Worm (Caenorhabditis elegans) whole organism, L4 larva: ENCODE data around the gene ndg-4.

ENCODE experiments used
- D1046.2 ChIP-seq: fragments of 200-800 bp; sonication (Bioruptor generic); IDR thresholded peaks from 2 replicates; pipeline ENCODE4 v1.3.6; 2022; ENCODE audit warnings: missing genetic modification characterization, missing compliant biosample characterization
- F10B5.3 ChIP-seq: sonication (generic microtip); optimal IDR thresholded peaks from 2 replicates; lab custom pipeline; 2016; ENCODE audit warnings: mild to moderate bottlenecking, missing genetic modification characterization, missing compliant biosample characterization
- F44E2.7 ChIP-seq: fragments of 200-800 bp; sonication (Bioruptor generic); IDR thresholded peaks from 2 replicates; pipeline ENCODE4 v2.1.2; 2022; ENCODE audit warnings: missing genetic modification characterization, missing compliant biosample characterization
- T20F7.1 ChIP-seq: fragments of 200-800 bp; sonication (Bioruptor generic); optimal IDR thresholded peaks from 2 replicates; lab custom pipeline; 2018; ENCODE audit warnings: mild to moderate bottlenecking, missing genetic modification characterization, missing compliant biosample characterization
- Y48G9A.11 ChIP-seq: fragments of 200-800 bp; sonication (Bioruptor generic); IDR thresholded peaks from 2 replicates; pipeline ENCODE4 v1.3.6; 2022; ENCODE audit warnings: missing genetic modification reagents, missing genetic modification characterization, missing compliant biosample characterization
- ZK546.5 ChIP-seq, 2 experiments: sonication (generic microtip); optimal IDR thresholded peaks; 2 replicates each; lab custom pipeline; 2017; ENCODE audit warnings: missing biosample characterization in 2 of 2, missing genetic modification characterization in 2 of 2
- aha-1 ChIP-seq: fragments of 150-350 bp; peaks from one replicate; lab custom pipeline; 2014; ENCODE audit warnings: missing biosample characterization, missing genetic modification characterization
- attf-4 ChIP-seq: sonication (generic microtip); optimal IDR thresholded peaks from 3 replicates; lab custom pipeline; 2017; ENCODE audit warnings: missing biosample characterization, missing genetic modification characterization
- daf-16 ChIP-seq, 3 experiments: sonication (generic microtip); optimal IDR thresholded peaks; 2 replicates each; lab custom pipeline; 2016 to 2017; ENCODE audit warnings: missing genetic modification characterization in 3 of 3, missing genetic modification reagents in 3 of 3, mild to moderate bottlenecking in 2 of 3, missing compliant biosample characterization in 2 of 3, missing biosample characterization in 1 of 3, moderate library complexity in 1 of 3
- dmd-6 ChIP-seq: fragments of 200-800 bp; sonication (Bioruptor generic); IDR thresholded peaks from 2 replicates; pipeline ENCODE4 v1.3.6; 2022; ENCODE audit warnings: missing genetic modification reagents, missing genetic modification characterization, missing compliant biosample characterization
- duxl-1 ChIP-seq: sonication (generic microtip); optimal IDR thresholded peaks from 2 replicates; lab custom pipeline; 2016; ENCODE audit warnings: mild to moderate bottlenecking, missing genetic modification characterization, moderate library complexity, missing compliant biosample characterization; ENCODE audit not compliant: poor library complexity
- dve-1 ChIP-seq: sonication (generic microtip); optimal IDR thresholded peaks from 2 replicates; lab custom pipeline; 2017; ENCODE audit warnings: antibody characterized with exemption, mild to moderate bottlenecking, missing genetic modification characterization, missing compliant biosample characterization; ENCODE audit not compliant: insufficient read depth
- egl-43 ChIP-seq: fragments of 200-800 bp; sonication (Bioruptor generic); IDR thresholded peaks from 2 replicates; pipeline ENCODE4 v1.3.6; 2022; ENCODE audit warnings: missing genetic modification reagents, missing genetic modification characterization, missing compliant biosample characterization
- hlh-11 ChIP-seq: fragments of 200-800 bp; sonication (Bioruptor generic); optimal IDR thresholded peaks from 2 replicates; lab custom pipeline; 2018; ENCODE audit warnings: mild to moderate bottlenecking, missing genetic modification characterization, missing compliant biosample characterization
- hlh-30 ChIP-seq: sonication (generic microtip); optimal IDR thresholded peaks from 2 replicates; lab custom pipeline; 2017; ENCODE audit warnings: antibody characterized with exemption, mild to moderate bottlenecking, missing genetic modification characterization, missing compliant biosample characterization; ENCODE audit not compliant: insufficient read depth
- lim-7 ChIP-seq: fragments of 200-800 bp; sonication (Bioruptor generic); IDR thresholded peaks from 2 replicates; pipeline ENCODE4 v1.3.6; 2022; ENCODE audit warnings: missing genetic modification characterization, missing compliant biosample characterization
- lin-1 ChIP-seq: fragments of 200-800 bp; sonication (Bioruptor generic); IDR thresholded peaks from 2 replicates; pipeline ENCODE4 v1.3.6; 2022; ENCODE audit warnings: missing genetic modification reagents, missing genetic modification characterization, missing compliant biosample characterization
- lin-38 ChIP-seq: fragments of 200-800 bp; sonication (Bioruptor generic); IDR thresholded peaks from 2 replicates; pipeline ENCODE4 v1.3.6; 2022; ENCODE audit warnings: missing genetic modification reagents, missing genetic modification characterization, missing compliant biosample characterization
- lin-39 ChIP-seq: fragments of 150-350 bp; optimal IDR thresholded peaks from 2 replicates; lab custom pipeline; 2014; ENCODE audit warnings: missing biosample characterization, missing genetic modification reagents, missing genetic modification characterization
- lsy-2 ChIP-seq, 2 experiments: fragments of 150-350 bp in 1 of 2; sonication (generic microtip) in 1 of 2; optimal IDR thresholded peaks; 2 replicates each; lab custom pipeline; 2014 to 2017; ENCODE audit warnings: missing biosample characterization in 2 of 2, missing genetic modification characterization in 2 of 2
- madf-9 ChIP-seq: fragments of 200-800 bp; sonication (Bioruptor generic); conservative IDR thresholded peaks from 2 replicates; pipeline ENCODE4 v1.3.6; 2022; ENCODE audit warnings: missing genetic modification reagents, missing genetic modification characterization, missing compliant biosample characterization
- mdl-1 ChIP-seq, 2 experiments: fragments of 150-350 bp in 1 of 2; sonication (generic microtip) in 1 of 2; optimal IDR thresholded peaks; 2 replicates each; lab custom pipeline; 2014 to 2017; ENCODE audit warnings: missing biosample characterization in 2 of 2, missing genetic modification characterization in 2 of 2
- mep-1 ChIP-seq: fragments of 150-350 bp; sonication (generic microtip); optimal IDR thresholded peaks from 3 replicates; lab custom pipeline; 2014; ENCODE audit warnings: missing biosample characterization, missing genetic modification characterization
- mxl-3 ChIP-seq: fragments of 200-800 bp; sonication (Bioruptor generic); optimal IDR thresholded peaks from 2 replicates; lab custom pipeline; 2018; ENCODE audit warnings: mild to moderate bottlenecking, missing genetic modification characterization, missing compliant biosample characterization
- nhr-10 ChIP-seq: fragments of 150-350 bp; optimal IDR thresholded peaks from 2 replicates; lab custom pipeline; 2014; ENCODE audit warnings: missing biosample characterization, missing genetic modification characterization
- nhr-25 ChIP-seq: sonication (generic microtip); optimal IDR thresholded peaks from 2 replicates; lab custom pipeline; 2017; ENCODE audit warnings: missing genetic modification characterization, mild to moderate bottlenecking, missing compliant biosample characterization, antibody characterized with exemption, moderate library complexity, borderline replicate concordance; ENCODE audit not compliant: insufficient read depth
- nhr-28 ChIP-seq: fragments of 150-350 bp; optimal IDR thresholded peaks from 2 replicates; lab custom pipeline; 2014; ENCODE audit warnings: missing biosample characterization, missing genetic modification characterization
- nhr-48 ChIP-seq: sonication (generic microtip); optimal IDR thresholded peaks from 2 replicates; lab custom pipeline; 2016; ENCODE audit warnings: mild to moderate bottlenecking, missing genetic modification characterization, missing compliant biosample characterization
- nhr-77 ChIP-seq: fragments of 150-350 bp; optimal IDR thresholded peaks from 2 replicates; lab custom pipeline; 2014; ENCODE audit warnings: missing biosample characterization, missing genetic modification characterization
- pqm-1 ChIP-seq: sonication (generic microtip); optimal IDR thresholded peaks from 2 replicates; lab custom pipeline; 2017; ENCODE audit warnings: missing biosample characterization, missing genetic modification characterization
- saeg-2 ChIP-seq: fragments of 200-800 bp; sonication (Bioruptor generic); IDR thresholded peaks from 2 replicates; pipeline ENCODE4 v1.3.6; 2022; ENCODE audit warnings: missing genetic modification reagents, missing genetic modification characterization, missing compliant biosample characterization
- skn-1 ChIP-seq: fragments of 150-350 bp; optimal IDR thresholded peaks from 2 replicates; lab custom pipeline; 2014; ENCODE audit warnings: missing biosample characterization, missing genetic modification characterization
- vab-7 ChIP-seq: fragments of 200-800 bp; sonication (Bioruptor generic); IDR thresholded peaks from 2 replicates; pipeline ENCODE4 v1.3.6; 2022; ENCODE audit warnings: missing genetic modification reagents, missing genetic modification characterization, missing compliant biosample characterization
- zip-11 ChIP-seq: fragments of 200-800 bp; sonication (Bioruptor generic); IDR thresholded peaks from 2 replicates; pipeline ENCODE4 v1.3.6; 2022; ENCODE audit warnings: missing genetic modification characterization, missing compliant biosample characterization
- zip-2 ChIP-seq: fragments of 150-350 bp; optimal IDR thresholded peaks from 2 replicates; lab custom pipeline; 2014; ENCODE audit warnings: missing biosample characterization, missing genetic modification characterization
- ztf-11 ChIP-seq: fragments of 150-350 bp; optimal IDR thresholded peaks from 2 replicates; lab custom pipeline; 2014; ENCODE audit warnings: missing biosample characterization, missing genetic modification characterization

ndg-4 gene

DNA sequence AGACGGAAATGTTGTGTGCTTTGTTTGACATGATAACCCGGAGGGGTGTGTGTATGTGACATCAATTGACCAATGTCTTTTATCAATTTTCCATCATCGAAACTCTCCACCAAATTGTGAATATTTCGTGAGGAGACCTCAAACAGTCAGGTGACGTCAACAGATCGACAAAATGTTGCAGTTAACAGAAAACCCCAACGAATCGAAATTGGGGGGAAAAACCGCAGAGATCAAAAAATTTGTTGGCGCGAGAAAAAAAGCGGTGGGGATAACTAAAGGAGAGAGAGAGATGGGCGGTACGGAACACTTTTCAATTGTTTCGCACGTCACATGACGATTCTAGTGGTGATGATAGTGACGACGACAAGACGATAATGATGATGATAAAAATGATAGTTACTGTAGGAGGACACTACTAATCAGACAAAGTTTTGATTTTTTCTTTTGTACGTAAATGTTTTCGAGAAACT lies 27.4 kb upstream of the ndg-4 start (continued):
- peak; percentile 82 for TF ChIP-seq dmd-6 (GFP tag; lab: Robert Waterston, UW)
- peak; percentile 92 for TF ChIP-seq aha-1
- TF ChIP-seq madf-9 (GFP tag; lab: Robert Waterston, UW): no peak; the same call in 1 of the 2 replicates
- TF ChIP-seq T20F7.1 (GFP tag; lab: Kevin White, UChicago): peak; percentile 1
- no peak for TF ChIP-seq lim-7 (GFP tag; lab: Robert Waterston, UW)
- TF ChIP-seq zip-2 (tag; lab: Kevin White, UChicago): peak; percentile 22
- TF ChIP-seq F10B5.3 (tag; lab: Kevin White, UChicago): no peak
- TF ChIP-seq F44E2.7: no peak
- no peak for TF ChIP-seq zip-11 (GFP tag; lab: Robert Waterston, UW)
- peak; percentile 77 for TF ChIP-seq nhr-48 (tag; lab: Kevin White, UChicago)
- TF ChIP-seq mxl-3 (GFP tag; lab: Kevin White, UChicago): peak; percentile 77
- TF ChIP-seq lin-1: no peak
- peak; percentile 59 for TF ChIP-seq nhr-77 (tag; lab: Kevin White, UChicago)
- TF ChIP-seq saeg-2 (GFP tag; lab: Robert Waterston, UW): no peak
- TF ChIP-seq vab-7 (GFP tag; lab: Robert Waterston, UW): no peak
- peak in 1 of 2 experiments; percentile 73 for TF ChIP-seq lsy-2 (tag; optimal IDR thresholded peaks at IDR 0.05; lab: Kevin White, UChicago)
- no peak for TF ChIP-seq ZK546.5 (tag; optimal IDR thresholded peaks at IDR 0.05; lab: Kevin White, UChicago)
- TF ChIP-seq D1046.2 (GFP tag; lab: Robert Waterston, UW): no peak
- TF ChIP-seq Y48G9A.11 (GFP tag; lab: Robert Waterston, UW): no peak
- no peak for TF ChIP-seq egl-43
- TF ChIP-seq attf-4 (tag; lab: Kevin White, UChicago): no peak
- no peak for TF ChIP-seq ztf-11 (tag; lab: Kevin White, UChicago)
- TF ChIP-seq, all 104 proteins: peak for 22

DNA sequence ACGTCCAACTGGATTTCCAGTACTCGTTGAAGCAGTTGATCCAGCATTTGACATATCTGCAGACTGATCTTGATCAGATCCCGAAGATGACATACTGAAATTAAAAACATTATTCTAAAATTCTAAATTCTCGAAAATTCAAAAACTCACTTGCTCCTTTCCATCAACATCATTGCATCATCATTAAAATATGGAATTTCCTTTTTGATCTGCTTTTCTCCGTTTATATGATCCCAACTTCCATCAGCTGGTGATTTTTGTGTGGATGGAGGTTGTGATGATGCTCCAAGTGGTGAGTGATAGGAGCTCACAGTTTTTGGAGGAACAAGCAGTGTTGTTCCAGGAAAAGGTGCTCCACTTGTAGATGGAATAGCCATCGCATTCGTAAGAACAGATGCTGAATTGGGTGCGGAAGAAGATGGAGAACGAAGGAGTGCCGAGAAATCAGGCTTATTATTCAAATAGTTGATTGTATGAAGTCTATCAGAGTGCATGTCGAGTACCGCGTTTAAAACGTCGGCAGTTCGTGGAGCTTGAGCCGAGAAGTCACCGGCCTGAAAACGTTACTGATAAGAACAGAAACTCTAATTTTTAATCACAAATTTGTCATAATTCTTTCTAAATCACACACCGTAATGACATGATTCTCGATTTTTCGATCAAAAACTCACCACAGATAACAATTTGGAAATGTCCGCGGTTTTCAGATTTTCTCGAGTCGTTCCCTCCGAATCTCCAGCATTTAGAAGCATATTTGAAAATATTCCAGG lies 26.0 kb upstream of the ndg-4 start:
- no peak for TF ChIP-seq skn-1
- TF ChIP-seq pqm-1: peak; percentile 33
- TF ChIP-seq nhr-25: no peak
- TF ChIP-seq nhr-28 (tag; lab: Kevin White, UChicago): peak; percentile 52
- TF ChIP-seq nhr-77 (tag; lab: Kevin White, UChicago): peak; percentile 41
- TF ChIP-seq mep-1 (tag; lab: Kevin White, UChicago): peak; percentile 1
- peak; percentile 68 for TF ChIP-seq dmd-6 (GFP tag; lab: Robert Waterston, UW)
- TF ChIP-seq hlh-11 (tag; lab: Kevin White, UChicago): peak; percentile 50
- no peak for TF ChIP-seq nhr-10 (tag; lab: Kevin White, UChicago)
- no peak for TF ChIP-seq T20F7.1 (GFP tag; lab: Kevin White, UChicago)
- no peak for TF ChIP-seq daf-16 (GFP tag; optimal IDR thresholded peaks at IDR 0.05; lab: Kevin White, UChicago)
- peak; percentile 39 for TF ChIP-seq daf-16 (tag; optimal IDR thresholded peaks at IDR 0.05; lab: Kevin White, UChicago)
- TF ChIP-seq lin-39 (tag; lab: Kevin White, UChicago): no peak
- TF ChIP-seq dve-1 (tag; lab: Kevin White, UChicago): peak; percentile 37
- TF ChIP-seq nhr-48 (tag; lab: Kevin White, UChicago): peak; percentile 4
- TF ChIP-seq hlh-30: peak; percentile 8
- no peak for TF ChIP-seq duxl-1 (tag; lab: Kevin White, UChicago)
- TF ChIP-seq mdl-1 (tag; optimal IDR thresholded peaks at IDR 0.05; lab: Kevin White, UChicago): no peak
- TF ChIP-seq lin-38: no peak
- TF ChIP-seq, all 104 proteins: peak for 10
